Worm (Caenorhabditis elegans) whole organism, L4 larva: ENCODE data around the gene F44B9.8.

Source experiments
- F49E8.2 ChIP-seq: sonication (generic microtip); optimal IDR thresholded peaks from 2 replicates; lab custom pipeline; 2016; ENCODE audit warnings: missing compliant biosample characterization, mild to moderate bottlenecking, missing genetic modification characterization, borderline replicate concordance
- T20F7.1 ChIP-seq: fragments of 200-800 bp; sonication (Bioruptor generic); optimal IDR thresholded peaks from 2 replicates; lab custom pipeline; 2018; ENCODE audit warnings: mild to moderate bottlenecking, missing genetic modification characterization, missing compliant biosample characterization
- T26A8.4 ChIP-seq: fragments of 200-800 bp; sonication (Bioruptor generic); IDR thresholded peaks from 2 replicates; pipeline ENCODE4 v1.3.6; 2022; ENCODE audit warnings: missing genetic modification characterization, missing compliant biosample characterization
- Y105C5A.15 ChIP-seq: fragments of 200-800 bp; sonication (Bioruptor generic); IDR thresholded peaks from 2 replicates; pipeline ENCODE4 v1.3.6; 2022; ENCODE audit warnings: missing genetic modification characterization, missing compliant biosample characterization
- Y5F2A.4 ChIP-seq: fragments of 200-800 bp; sonication (Bioruptor generic); optimal IDR thresholded peaks from 2 replicates; lab custom pipeline; 2018; ENCODE audit warnings: mild to moderate bottlenecking, missing genetic modification characterization, missing compliant biosample characterization
- Y75B8A.6 ChIP-seq: fragments of 200-800 bp; sonication (Bioruptor generic); IDR thresholded peaks from 2 replicates; pipeline ENCODE4 v1.3.6; 2022; ENCODE audit warnings: missing genetic modification reagents, missing genetic modification characterization, missing compliant biosample characterization
- ZK546.5 ChIP-seq, 2 experiments: sonication (generic microtip); optimal IDR thresholded peaks; 2 replicates each; lab custom pipeline; 2017; ENCODE audit warnings: missing biosample characterization in 2 of 2, missing genetic modification characterization in 2 of 2
- aha-1 ChIP-seq: fragments of 150-350 bp; peaks from one replicate; lab custom pipeline; 2014; ENCODE audit warnings: missing biosample characterization, missing genetic modification characterization
- cey-2 ChIP-seq: sonication (generic microtip); optimal IDR thresholded peaks from 3 replicates; lab custom pipeline; 2017; ENCODE audit warnings: missing genetic modification characterization, mild to moderate bottlenecking, missing compliant biosample characterization, antibody characterized with exemption, borderline replicate concordance; ENCODE audit not compliant: insufficient read depth
- daf-12 ChIP-seq: fragments of 150-350 bp; optimal IDR thresholded peaks from 2 replicates; lab custom pipeline; 2014; ENCODE audit warnings: missing biosample characterization, missing genetic modification reagents, missing genetic modification characterization
- daf-8 ChIP-seq: fragments of 200-800 bp; sonication (Bioruptor generic); IDR thresholded peaks from 2 replicates; pipeline ENCODE4 v1.3.6; 2022; ENCODE audit warnings: missing genetic modification characterization, missing compliant biosample characterization
- dmd-6 ChIP-seq: fragments of 200-800 bp; sonication (Bioruptor generic); IDR thresholded peaks from 2 replicates; pipeline ENCODE4 v1.3.6; 2022; ENCODE audit warnings: missing genetic modification reagents, missing genetic modification characterization, missing compliant biosample characterization
- egl-27 ChIP-seq: sonication (generic microtip); optimal IDR thresholded peaks from 3 replicates; lab custom pipeline; 2017; ENCODE audit warnings: missing biosample characterization, missing genetic modification reagents, missing genetic modification characterization
- fkh-10 ChIP-seq: fragments of 150-350 bp; optimal IDR thresholded peaks from 2 replicates; lab custom pipeline; 2014; ENCODE audit warnings: missing biosample characterization, missing genetic modification reagents, missing genetic modification characterization
- gei-8 ChIP-seq: fragments of 200-800 bp; sonication (Bioruptor generic); optimal IDR thresholded peaks from 2 replicates; lab custom pipeline; 2018; ENCODE audit warnings: mild to moderate bottlenecking, missing genetic modification characterization, missing compliant biosample characterization
- hlh-30 ChIP-seq: sonication (generic microtip); optimal IDR thresholded peaks from 2 replicates; lab custom pipeline; 2017; ENCODE audit warnings: antibody characterized with exemption, mild to moderate bottlenecking, missing genetic modification characterization, missing compliant biosample characterization; ENCODE audit not compliant: insufficient read depth
- hmg-1.1 ChIP-seq: fragments of 200-800 bp; sonication (Bioruptor generic); IDR thresholded peaks from 2 replicates; pipeline ENCODE4 v1.3.6; 2022; ENCODE audit warnings: missing genetic modification reagents, missing genetic modification characterization, missing compliant biosample characterization
- jun-1 ChIP-seq: fragments of 150-350 bp; optimal IDR thresholded peaks from 2 replicates; lab custom pipeline; 2014; ENCODE audit warnings: missing biosample characterization, missing genetic modification reagents, missing genetic modification characterization
- lin-1 ChIP-seq: fragments of 200-800 bp; sonication (Bioruptor generic); IDR thresholded peaks from 2 replicates; pipeline ENCODE4 v1.3.6; 2022; ENCODE audit warnings: missing genetic modification reagents, missing genetic modification characterization, missing compliant biosample characterization
- lin-13 ChIP-seq: fragments of 150-350 bp; optimal IDR thresholded peaks from 2 replicates; lab custom pipeline; 2014; ENCODE audit warnings: missing biosample characterization, missing genetic modification reagents, missing genetic modification characterization
- lin-15B ChIP-seq: fragments of 150-350 bp; sonication (generic microtip); optimal IDR thresholded peaks from 3 replicates; lab custom pipeline; 2014; ENCODE audit warnings: missing biosample characterization, missing genetic modification characterization
- lin-38 ChIP-seq: fragments of 200-800 bp; sonication (Bioruptor generic); IDR thresholded peaks from 2 replicates; pipeline ENCODE4 v1.3.6; 2022; ENCODE audit warnings: missing genetic modification reagents, missing genetic modification characterization, missing compliant biosample characterization
- lsy-2 ChIP-seq, 2 experiments: fragments of 150-350 bp in 1 of 2; sonication (generic microtip) in 1 of 2; optimal IDR thresholded peaks; 2 replicates each; lab custom pipeline; 2014 to 2017; ENCODE audit warnings: missing biosample characterization in 2 of 2, missing genetic modification characterization in 2 of 2
- mep-1 ChIP-seq: fragments of 150-350 bp; sonication (generic microtip); optimal IDR thresholded peaks from 3 replicates; lab custom pipeline; 2014; ENCODE audit warnings: missing biosample characterization, missing genetic modification characterization
- mxl-2 ChIP-seq: fragments of 200-800 bp; sonication (Bioruptor generic); conservative IDR thresholded peaks from 2 replicates; pipeline ENCODE4 v1.3.6; 2022; ENCODE audit warnings: missing genetic modification reagents, missing genetic modification characterization, missing compliant biosample characterization
- nhr-102 ChIP-seq: sonication (generic microtip); optimal IDR thresholded peaks from 2 replicates; lab custom pipeline; 2016; ENCODE audit warnings: mild to moderate bottlenecking, missing genetic modification characterization, moderate library complexity, missing compliant biosample characterization
- nhr-237 ChIP-seq: sonication (generic microtip); optimal IDR thresholded peaks from 2 replicates; lab custom pipeline; 2017; ENCODE audit warnings: missing biosample characterization, missing genetic modification characterization
- nhr-28 ChIP-seq: fragments of 150-350 bp; optimal IDR thresholded peaks from 2 replicates; lab custom pipeline; 2014; ENCODE audit warnings: missing biosample characterization, missing genetic modification characterization
- nhr-77 ChIP-seq: fragments of 150-350 bp; optimal IDR thresholded peaks from 2 replicates; lab custom pipeline; 2014; ENCODE audit warnings: missing biosample characterization, missing genetic modification characterization
- pqm-1 ChIP-seq: sonication (generic microtip); optimal IDR thresholded peaks from 2 replicates; lab custom pipeline; 2017; ENCODE audit warnings: missing biosample characterization, missing genetic modification characterization
- skn-1 ChIP-seq: fragments of 150-350 bp; optimal IDR thresholded peaks from 2 replicates; lab custom pipeline; 2014; ENCODE audit warnings: missing biosample characterization, missing genetic modification characterization
- snpc-4 ChIP-seq: fragments of 150-350 bp; optimal IDR thresholded peaks from 2 replicates; lab custom pipeline; 2014; ENCODE audit warnings: missing biosample characterization, missing genetic modification characterization
- spr-3 ChIP-seq: fragments of 200-800 bp; sonication (Bioruptor generic); optimal IDR thresholded peaks from 2 replicates; lab custom pipeline; 2018; ENCODE audit warnings: mild to moderate bottlenecking, missing genetic modification characterization, missing compliant biosample characterization
- unc-62 ChIP-seq, 3 experiments: fragments of 150-350 bp in 1 of 3; sonication (generic microtip); optimal IDR thresholded peaks in 2 of 3; peaks in 1 of 3; 1 replicate in 1 of 3; 2 replicates in 2 of 3; lab custom pipeline; 2014 to 2017; ENCODE audit warnings: missing biosample characterization in 3 of 3, missing genetic modification characterization in 3 of 3, missing genetic modification reagents in 3 of 3, missing genotype in 1 of 3
- vab-7 ChIP-seq: fragments of 200-800 bp; sonication (Bioruptor generic); IDR thresholded peaks from 2 replicates; pipeline ENCODE4 v1.3.6; 2022; ENCODE audit warnings: missing genetic modification reagents, missing genetic modification characterization, missing compliant biosample characterization
- zfp-2 ChIP-seq: sonication (generic microtip); optimal IDR thresholded peaks from 2 replicates; lab custom pipeline; 2016; ENCODE audit warnings: mild to moderate bottlenecking, missing genetic modification characterization, missing compliant biosample characterization
- zip-11 ChIP-seq: fragments of 200-800 bp; sonication (Bioruptor generic); IDR thresholded peaks from 2 replicates; pipeline ENCODE4 v1.3.6; 2022; ENCODE audit warnings: missing genetic modification characterization, missing compliant biosample characterization
- ztf-11 ChIP-seq: fragments of 150-350 bp; optimal IDR thresholded peaks from 2 replicates; lab custom pipeline; 2014; ENCODE audit warnings: missing biosample characterization, missing genetic modification characterization

The F44B9.8 gene

DNA sequence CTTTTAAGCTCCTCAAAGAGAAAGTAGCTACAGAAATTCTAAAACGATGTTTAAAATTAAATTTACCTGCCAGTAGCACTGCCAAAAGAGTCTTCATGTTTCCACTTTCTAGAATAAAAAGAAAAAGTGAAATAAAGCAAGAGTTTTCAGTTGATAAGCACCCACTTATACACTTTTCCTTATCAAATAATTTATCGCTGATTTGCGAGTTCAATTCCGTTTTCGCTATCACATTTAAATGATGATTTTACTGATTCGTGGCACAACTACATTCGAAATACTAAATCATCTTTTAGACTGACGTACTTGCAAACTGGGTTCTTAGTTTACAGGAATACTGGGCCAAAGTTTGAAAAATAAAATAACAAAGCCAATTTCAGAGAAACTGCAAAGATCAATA lies 21.5 kb upstream of the F44B9.8 start, which contains the start of gene K12H4.7:
TSS of gene K12H4.7 (minus strand) at position 138 of the 400 bp plus-strand sequence.
- TF ChIP-seq lin-15B (no peak), T20F7.1 (peak; percentile 36), vab-7 (GFP tag; lab: Robert Waterston, UW) (no peak), aha-1 (tag; lab: Kevin White, UChicago) (peak; percentile 1), nhr-77 (no peak), nhr-28 (peak; percentile 76), Y5F2A.4 (GFP tag; lab: Kevin White, UChicago) (no peak), pqm-1 (tag; lab: Kevin White, UChicago) (peak; percentile 91), T26A8.4 (GFP tag; lab: Robert Waterston, UW) (no peak), dmd-6 (no peak), lsy-2 (tag; optimal IDR thresholded peaks at IDR 0.05; lab: Kevin White, UChicago) (no peak), hmg-1.1 (GFP tag; lab: Robert Waterston, UW) (no peak), jun-1 (tag; lab: Kevin White, UChicago) (no peak), skn-1 (tag; lab: Kevin White, UChicago) (no peak), unc-62 (GFP tag; optimal IDR thresholded peaks at IDR 0.05 in 1 of 2; lab: Kevin White, UChicago) (no peak), unc-62 (tag; optimal IDR thresholded peaks at IDR 0.05; lab: Kevin White, UChicago) (no peak), lin-13 (GFP tag; lab: Kevin White, UChicago) (no peak), cey-2 (no peak)

DNA sequence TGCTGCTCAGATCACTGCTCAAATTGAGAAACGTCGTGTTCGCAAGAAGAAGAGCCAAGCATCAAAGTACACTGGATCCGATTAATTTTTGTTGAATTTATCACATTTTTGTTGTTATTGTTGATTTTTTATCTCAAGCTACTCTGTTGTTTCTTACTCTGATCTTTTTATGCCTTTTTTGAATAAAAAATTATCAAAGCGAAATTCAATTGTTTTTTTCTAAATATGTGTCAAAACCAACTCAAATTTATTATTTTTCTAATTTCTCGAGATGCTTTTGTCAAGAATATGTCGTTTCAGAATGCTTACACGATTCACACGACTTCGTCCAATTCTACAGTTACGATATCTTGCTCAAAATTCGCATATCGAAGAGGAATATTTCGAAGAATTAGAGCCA lies 18.0 kb upstream of the F44B9.8 start, which contains the start of gene K12H4.2:
TSS of gene K12H4.2 (plus strand) at position 301 of the 400 bp plus-strand sequence.
- no peak for TF ChIP-seq pqm-1 (tag; lab: Kevin White, UChicago)
- no peak for TF ChIP-seq hlh-30 (tag; lab: Kevin White, UChicago)
- TF ChIP-seq fkh-10 (GFP tag; lab: Kevin White, UChicago) = no peak
- no peak for TF ChIP-seq nhr-237 (tag; lab: Kevin White, UChicago)
- TF ChIP-seq lin-13 (GFP tag; lab: Kevin White, UChicago) = no peak
- TF ChIP-seq snpc-4 (tag; lab: Kevin White, UChicago) = no peak
- TF ChIP-seq gei-8 (GFP tag; lab: Kevin White, UChicago) = no peak
- no peak for TF ChIP-seq spr-3 (GFP tag; lab: Kevin White, UChicago)
- no peak for TF ChIP-seq Y105C5A.15 (GFP tag; lab: Robert Waterston, UW)
- TF ChIP-seq ZK546.5 (tag; optimal IDR thresholded peaks at IDR 0.05; lab: Kevin White, UChicago) = no peak
- TF ChIP-seq nhr-102 (tag; lab: Kevin White, UChicago) = no peak
- no peak for TF ChIP-seq mep-1 (tag; lab: Kevin White, UChicago)
- TF ChIP-seq daf-12 (tag; lab: Kevin White, UChicago) = no peak
- TF ChIP-seq nhr-77 = no peak
- TF ChIP-seq zfp-2 = no peak
- no peak for TF ChIP-seq F49E8.2
- no peak for TF ChIP-seq ztf-11 (tag; lab: Kevin White, UChicago)
- no peak for TF ChIP-seq lin-15B
- TF ChIP-seq mxl-2 (GFP tag; lab: Robert Waterston, UW) = no peak

DNA sequence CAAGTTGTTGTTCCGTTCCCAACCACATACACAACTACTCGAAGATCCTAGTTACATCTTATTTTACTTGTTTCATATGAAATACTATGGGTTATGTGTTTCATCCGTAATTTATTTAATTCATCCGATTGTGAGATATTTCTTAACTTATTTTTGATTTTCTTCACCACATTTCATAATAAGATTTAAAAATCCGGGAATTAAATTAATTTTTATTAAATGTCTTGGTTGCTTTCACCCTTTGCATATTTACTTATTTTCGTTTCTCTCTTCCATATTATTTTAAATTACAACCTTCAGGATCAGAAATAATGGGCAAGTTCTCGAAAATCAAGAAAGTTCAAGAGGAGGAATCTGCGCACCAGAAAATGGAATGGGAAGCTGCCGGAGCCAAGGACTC lies 16.3 kb upstream of the F44B9.8 start, which contains the start of gene K12H4.3:
TSS of gene K12H4.3 (plus strand) at position 301 of the 400 bp plus-strand sequence.
- no peak for TF ChIP-seq Y75B8A.6 (GFP tag; lab: Robert Waterston, UW)
- 0 out of 2 replicates have a peak, but pooled peaks have one; percentile 20 for TF ChIP-seq lin-38
- TF ChIP-seq daf-8 = no peak
- no peak for TF ChIP-seq egl-27 (tag; lab: Kevin White, UChicago)
- TF ChIP-seq lin-1 (GFP tag; lab: Robert Waterston, UW) = 0 out of 2 replicates have a peak, but pooled peaks have one; percentile 8
- TF ChIP-seq zip-11 (GFP tag; lab: Robert Waterston, UW) = no peak
- TF ChIP-seq unc-62 (GFP tag; optimal IDR thresholded peaks at IDR 0.05 in 1 of 2; lab: Kevin White, UChicago) = peak in 1 of 2 experiments; percentile 79
- no peak for TF ChIP-seq unc-62 (tag; optimal IDR thresholded peaks at IDR 0.05; lab: Kevin White, UChicago)
